Worm (Caenorhabditis elegans) whole organism, early embryonic: ENCODE data around the gene chw-1.

Experiments
- F13C5.2 ChIP-seq: sonication (generic microtip); optimal IDR thresholded peaks from 2 replicates; lab custom pipeline; 2017; ENCODE audit warnings: mild to moderate bottlenecking, missing genetic modification characterization, inconsistent platforms, missing compliant biosample characterization
- pes-1 ChIP-seq: fragments of 200-800 bp; sonication (Bioruptor generic); IDR thresholded peaks from 2 replicates; pipeline ENCODE4 v1.3.6; 2022; ENCODE audit warnings: missing genetic modification reagents, missing genetic modification characterization, missing compliant biosample characterization
- tra-4 ChIP-seq: sonication (generic microtip); optimal IDR thresholded peaks from 2 replicates; lab custom pipeline; 2017; ENCODE audit warnings: missing genetic modification characterization, missing compliant biosample characterization

- TF ChIP-seq tra-4 (tag; lab: Kevin White, UChicago), result no peak
- no peak for TF ChIP-seq F13C5.2
- no peak for TF ChIP-seq pes-1
These were observed 43.1 kb upstream of the chw-1 start, which contains the start of gene F15H10.5 for ce11 chrV:10418961-10419360.
